Fruit fly (Drosophila melanogaster) whole organism, prepupa: ENCODE measurements around the gene CG15728.
A peak's percentile ranks its signal among the peaks of the same experiment; 100 is the strongest.

Experiments
- Blimp-1 ChIP-seq: fragments of 200-800 bp; sonication (Bioruptor generic); optimal IDR thresholded peaks from 3 replicates; lab custom pipeline; 2017; ENCODE audit warnings: missing biosample characterization, missing genetic modification characterization, mild to moderate bottlenecking, moderate library complexity, missing genetic modification reagents
- CG10631 ChIP-seq: fragments of 200-800 bp; sonication (Bioruptor generic); optimal IDR thresholded peaks from 2 replicates; lab custom pipeline; 2016; ENCODE audit warnings: missing biosample characterization, missing genetic modification characterization
- CG10669 ChIP-seq: fragments of 200-800 bp; sonication (Bioruptor generic); optimal IDR thresholded peaks from 3 replicates; lab custom pipeline; 2018; ENCODE audit warnings: missing biosample characterization, mild to moderate bottlenecking, missing genetic modification characterization, moderate library complexity
- CG11762 ChIP-seq: fragments of 200-800 bp; sonication (Bioruptor generic); optimal IDR thresholded peaks from 3 replicates; lab custom pipeline; 2016; ENCODE audit warnings: missing biosample characterization, missing genetic modification characterization; ENCODE audit not compliant: insufficient read depth
- CG11902 ChIP-seq: fragments of 200-800 bp; sonication (Bioruptor generic); optimal IDR thresholded peaks from 3 replicates; lab custom pipeline; 2016; ENCODE audit warnings: missing biosample characterization, missing genetic modification characterization
- CG15336 ChIP-seq: fragments of 200-800 bp; sonication (Bioruptor generic); IDR thresholded peaks from 2 replicates; pipeline ENCODE4 v1.3.6; 2022; ENCODE audit warnings: missing biosample characterization, missing genetic modification characterization
- CG1621 ChIP-seq: fragments of 200-800 bp; sonication (Bioruptor generic); optimal IDR thresholded peaks from 3 replicates; lab custom pipeline; 2018; ENCODE audit warnings: missing biosample characterization, mild to moderate bottlenecking, missing genetic modification characterization
- CG16779 ChIP-seq: fragments of 200-800 bp; sonication (Bioruptor generic); optimal IDR thresholded peaks from 3 replicates; lab custom pipeline; 2017; ENCODE audit warnings: missing biosample characterization, mild to moderate bottlenecking, missing genetic modification characterization
- CG3032 ChIP-seq: fragments of 200-800 bp; optimal IDR thresholded peaks from 2 replicates; lab custom pipeline; 2019; ENCODE audit warnings: missing biosample characterization, mild to moderate bottlenecking, missing genetic modification characterization, moderate library complexity
- CG32006 ChIP-seq: fragments of 200-800 bp; sonication (Bioruptor generic); optimal IDR thresholded peaks from 3 replicates; lab custom pipeline; 2017; ENCODE audit warnings: missing biosample characterization, mild to moderate bottlenecking, missing genetic modification characterization
- CG34406 ChIP-seq: fragments of 200-800 bp; sonication (Bioruptor generic); optimal IDR thresholded peaks from 3 replicates; lab custom pipeline; 2016; ENCODE audit warnings: missing biosample characterization, missing genetic modification characterization
- CG3919 ChIP-seq: fragments of 200-800 bp; sonication (Bioruptor generic); optimal IDR thresholded peaks from 3 replicates; lab custom pipeline; 2016; ENCODE audit warnings: missing biosample characterization, missing genetic modification characterization
- CG4318 ChIP-seq: fragments of 200-800 bp; sonication (Bioruptor generic); optimal IDR thresholded peaks from 3 replicates; lab custom pipeline; 2017; ENCODE audit warnings: missing biosample characterization, mild to moderate bottlenecking, missing genetic modification characterization
- CG6163 ChIP-seq: fragments of 200-800 bp; sonication (Bioruptor generic); IDR thresholded peaks from 3 replicates; pipeline ENCODE4 v1.3.6; 2022; ENCODE audit warnings: missing biosample characterization, missing genetic modification characterization
- CG6854 ChIP-seq: fragments of 200-800 bp; sonication (Bioruptor generic); optimal IDR thresholded peaks from 2 replicates; lab custom pipeline; 2017; ENCODE audit warnings: missing biosample characterization, mild to moderate bottlenecking, missing genetic modification characterization
- CG7368 ChIP-seq: fragments of 200-800 bp; sonication (Bioruptor generic); optimal IDR thresholded peaks from 3 replicates; lab custom pipeline; 2016; ENCODE audit warnings: missing biosample characterization, missing genetic modification characterization
- CG8119 ChIP-seq: fragments of 200-800 bp; sonication (Bioruptor generic); IDR thresholded peaks from 3 replicates; pipeline ENCODE4 v1.3.6; 2022; ENCODE audit warnings: missing biosample characterization, missing genetic modification characterization
- CG8319 ChIP-seq: fragments of 200-800 bp; sonication (Bioruptor generic); optimal IDR thresholded peaks from 3 replicates; lab custom pipeline; 2016; ENCODE audit warnings: missing biosample characterization, missing genetic modification characterization
- CG8632 ChIP-seq: fragments of 200-800 bp; sonication (Bioruptor generic); optimal IDR thresholded peaks from 3 replicates; lab custom pipeline; 2016; ENCODE audit warnings: missing biosample characterization, missing genetic modification characterization
- CG9139 ChIP-seq: fragments of 200-800 bp; sonication (Bioruptor generic); optimal IDR thresholded peaks from 3 replicates; lab custom pipeline; 2017; ENCODE audit warnings: missing biosample characterization, mild to moderate bottlenecking, missing genetic modification characterization
- Eip75B ChIP-seq: fragments of 200-800 bp; sonication (Bioruptor generic); optimal IDR thresholded peaks from 3 replicates; lab custom pipeline; 2016; ENCODE audit warnings: missing biosample characterization, missing genetic modification characterization
- Eip78C ChIP-seq: fragments of 200-800 bp; sonication (Bioruptor generic); peaks from one replicate; lab custom pipeline; 2016; ENCODE audit warnings: missing biosample characterization, missing genetic modification characterization
- Eip93F ChIP-seq: fragments of 200-800 bp; sonication (Bioruptor generic); optimal IDR thresholded peaks from 2 replicates; lab custom pipeline; 2016; ENCODE audit warnings: missing biosample characterization, mild to moderate bottlenecking, missing genetic modification characterization
- Ets21C ChIP-seq: fragments of 200-800 bp; sonication (Bioruptor generic); optimal IDR thresholded peaks from 3 replicates; lab custom pipeline; 2016; ENCODE audit warnings: missing biosample characterization, missing genetic modification characterization
- Gug ChIP-seq: fragments of 200-800 bp; sonication (Bioruptor generic); IDR thresholded peaks from 2 replicates; pipeline ENCODE4 v1.3.6; 2022; ENCODE audit warnings: missing biosample characterization, missing genetic modification characterization
- Hr38 ChIP-seq: sonication (Bioruptor generic); optimal IDR thresholded peaks from 2 replicates; lab custom pipeline; 2016; ENCODE audit warnings: missing biosample characterization, missing genetic modification characterization
- Hr39 ChIP-seq: fragments of 200-800 bp; sonication (Bioruptor generic); optimal IDR thresholded peaks from 2 replicates; lab custom pipeline; 2016; ENCODE audit warnings: missing biosample characterization, missing genetic modification characterization
- Lpt ChIP-seq: fragments of 200-800 bp; sonication (Bioruptor generic); optimal IDR thresholded peaks from 3 replicates; lab custom pipeline; 2016; ENCODE audit warnings: missing biosample characterization, missing genetic modification characterization
- Met ChIP-seq: fragments of 200-800 bp; sonication (Bioruptor generic); optimal IDR thresholded peaks from 3 replicates; lab custom pipeline; 2016; ENCODE audit warnings: missing biosample characterization, missing genetic modification characterization
- OdsH ChIP-seq: fragments of 200-800 bp; sonication (Bioruptor generic); optimal IDR thresholded peaks from 3 replicates; lab custom pipeline; 2016; ENCODE audit warnings: missing biosample characterization, missing genetic modification characterization
- Smox ChIP-seq: fragments of 200-800 bp; sonication (Bioruptor generic); optimal IDR thresholded peaks from 3 replicates; lab custom pipeline; 2016; ENCODE audit warnings: missing biosample characterization, missing genetic modification characterization
- Sox102F ChIP-seq: fragments of 200-800 bp; sonication (Bioruptor generic); optimal IDR thresholded peaks from 2 replicates; lab custom pipeline; 2016; ENCODE audit warnings: missing biosample characterization, mild to moderate bottlenecking, missing genetic modification characterization
- Sox15 ChIP-seq: fragments of 200-800 bp; sonication (Bioruptor generic); optimal IDR thresholded peaks from 3 replicates; lab custom pipeline; 2016; ENCODE audit warnings: missing biosample characterization, missing genetic modification characterization
- acj6 ChIP-seq: fragments of 200-800 bp; sonication (Bioruptor generic); optimal IDR thresholded peaks from 3 replicates; lab custom pipeline; 2016; ENCODE audit warnings: missing biosample characterization, missing genetic modification characterization
- cyc ChIP-seq: fragments of 200-800 bp; sonication (Bioruptor generic); optimal IDR thresholded peaks from 3 replicates; lab custom pipeline; 2016; ENCODE audit warnings: missing biosample characterization, missing genetic modification characterization
- dsx ChIP-seq: fragments of 200-800 bp; optimal IDR thresholded peaks from 3 replicates; lab custom pipeline; 2019; ENCODE audit warnings: missing biosample characterization, mild to moderate bottlenecking, missing genetic modification characterization, moderate library complexity; ENCODE audit not compliant: poor library complexity, severe bottlenecking
- eg ChIP-seq: fragments of 200-800 bp; sonication (Bioruptor generic); IDR thresholded peaks from 3 replicates; pipeline ENCODE4 v1.3.6; 2022; ENCODE audit warnings: missing biosample characterization, missing genetic modification characterization
- esn ChIP-seq: fragments of 200-800 bp; sonication (Bioruptor generic); optimal IDR thresholded peaks from 2 replicates; lab custom pipeline; 2016; ENCODE audit warnings: missing biosample characterization, mild to moderate bottlenecking, missing genetic modification characterization, moderate library complexity
- fd59A ChIP-seq: fragments of 200-800 bp; sonication (Bioruptor generic); optimal IDR thresholded peaks from 2 replicates; lab custom pipeline; 2017; ENCODE audit warnings: missing biosample characterization, mild to moderate bottlenecking, missing genetic modification characterization, missing genetic modification reagents
- fd85E ChIP-seq: fragments of 200-800 bp; sonication (Bioruptor generic); optimal IDR thresholded peaks from 3 replicates; lab custom pipeline; 2016; ENCODE audit warnings: missing biosample characterization, missing genetic modification characterization
- fkh ChIP-seq: fragments of 200-800 bp; sonication (Bioruptor generic); optimal IDR thresholded peaks from 3 replicates; lab custom pipeline; 2017; ENCODE audit warnings: missing biosample characterization, mild to moderate bottlenecking, missing genetic modification characterization, moderate library complexity
- lz ChIP-seq: fragments of 200-800 bp; sonication (Bioruptor generic); optimal IDR thresholded peaks from 3 replicates; lab custom pipeline; 2016; ENCODE audit warnings: missing biosample characterization, missing genetic modification characterization
- pdm3 ChIP-seq: fragments of 200-800 bp; sonication (Bioruptor generic); optimal IDR thresholded peaks from 3 replicates; lab custom pipeline; 2016; ENCODE audit warnings: missing biosample characterization, missing genetic modification characterization
- salr ChIP-seq, 2 experiments: fragments of 200-800 bp; sonication (Bioruptor generic); optimal IDR thresholded peaks; 3 replicates each; lab custom pipeline; 2016 to 2018; ENCODE audit warnings: missing biosample characterization in 2 of 2, missing genetic modification characterization in 2 of 2, mild to moderate bottlenecking in 1 of 2
- spab ChIP-seq: fragments of 200-800 bp; sonication (Bioruptor generic); optimal IDR thresholded peaks from 2 replicates; lab custom pipeline; 2017; ENCODE audit warnings: missing biosample characterization, mild to moderate bottlenecking, missing genetic modification characterization, missing genetic modification reagents
- ss ChIP-seq, 2 experiments: fragments of 200-800 bp; sonication (Bioruptor generic); optimal IDR thresholded peaks; 2 replicates in 1 of 2; 3 replicates in 1 of 2; lab custom pipeline; 2017 to 2018; ENCODE audit warnings: mild to moderate bottlenecking in 2 of 2, missing biosample characterization in 2 of 2, missing genetic modification characterization in 2 of 2, moderate library complexity in 1 of 2
- topi ChIP-seq: fragments of 200-800 bp; sonication (Bioruptor generic); optimal IDR thresholded peaks from 3 replicates; lab custom pipeline; 2016; ENCODE audit warnings: missing biosample characterization, missing genetic modification characterization
- vri ChIP-seq: fragments of 200-800 bp; sonication (Bioruptor generic); optimal IDR thresholded peaks from 3 replicates; lab custom pipeline; 2016; ENCODE audit warnings: missing biosample characterization, mild to moderate bottlenecking, missing genetic modification characterization

The CG15728 gene

DNA sequence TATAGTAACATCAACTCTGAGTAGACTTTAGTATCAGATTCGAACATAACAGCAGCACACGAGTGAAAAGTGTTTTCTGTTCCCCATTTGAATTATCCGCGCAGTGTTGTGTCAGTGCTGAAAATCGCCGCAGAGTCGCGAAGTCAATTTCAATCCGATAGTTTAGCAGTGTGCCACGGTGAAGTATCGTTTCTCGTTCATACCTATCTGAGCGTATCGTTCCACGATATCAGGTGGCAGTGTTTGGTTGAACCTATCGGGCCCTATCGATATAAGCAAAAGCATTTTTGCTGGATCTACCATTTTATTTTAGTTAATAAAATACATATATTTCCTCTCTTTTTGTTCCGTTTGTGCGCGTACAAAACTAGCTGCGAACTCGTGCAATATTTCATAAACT is 29.5 kb downstream of the CG15728 start, which contains the start of gene CkIalpha (continued):
- TF ChIP-seq fkh (GFP tag; lab: Kevin White, UChicago) (no peak), eg (no peak), spab (GFP tag; lab: Kevin White, UChicago) (no peak), Hr38 (GFP tag; lab: Kevin White, UChicago) (no peak), Eip75B (GFP tag; lab: Kevin White, UChicago) (no peak), Sox102F (GFP tag; lab: Kevin White, UChicago) (no peak), Hr39 (GFP tag; lab: Kevin White, UChicago) (peak; percentile 50), CG6163 (no peak), CG1621 (tag; lab: Kevin White, UChicago) (no peak), CG11762 (GFP tag; lab: Kevin White, UChicago) (no peak), Met (peak; percentile 36), Smox (GFP tag; lab: Kevin White, UChicago) (no peak), CG7368 (no peak), CG34406 (GFP tag; lab: Kevin White, UChicago) (no peak), fd59A (no peak), acj6 (GFP tag; lab: Kevin White, UChicago) (peak; percentile 17), CG10669 (GFP tag; lab: Kevin White, UChicago) (no peak), salr (GFP tag; optimal IDR thresholded peaks at IDR 0.05; lab: Kevin White, UChicago) (no peak), Blimp-1 (GFP tag; lab: Kevin White, UChicago) (no peak), CG8319 (GFP tag; lab: Kevin White, UChicago) (no peak), CG3032 (tag; lab: Kevin White, UChicago) (no peak), CG32006 (no peak), CG16779 (tag; lab: Kevin White, UChicago) (no peak), CG9139 (GFP tag; lab: Kevin White, UChicago) (no peak), CG11902 (GFP tag; lab: Kevin White, UChicago) (peak; percentile 29), Eip93F (GFP tag; lab: Kevin White, UChicago) (peak; percentile 18), CG6854 (GFP tag; lab: Kevin White, UChicago) (no peak), lz (GFP tag; lab: Kevin White, UChicago) (peak; percentile 58), esn (GFP tag; lab: Kevin White, UChicago) (peak; percentile 15), pdm3 (GFP tag; lab: Kevin White, UChicago) (no peak), CG3919 (peak; percentile 51), cyc (peak; percentile 48), dsx (GFP tag; lab: Kevin White, UChicago) (no peak), fd85E (no peak), Sox15 (GFP tag; lab: Kevin White, UChicago) (no peak), Ets21C (GFP tag; lab: Kevin White, UChicago) (peak; percentile 25), Eip78C (peak; percentile 53), OdsH (no peak), CG8119 (GFP tag; lab: Robert Waterston, UW) (no peak)

DNA sequence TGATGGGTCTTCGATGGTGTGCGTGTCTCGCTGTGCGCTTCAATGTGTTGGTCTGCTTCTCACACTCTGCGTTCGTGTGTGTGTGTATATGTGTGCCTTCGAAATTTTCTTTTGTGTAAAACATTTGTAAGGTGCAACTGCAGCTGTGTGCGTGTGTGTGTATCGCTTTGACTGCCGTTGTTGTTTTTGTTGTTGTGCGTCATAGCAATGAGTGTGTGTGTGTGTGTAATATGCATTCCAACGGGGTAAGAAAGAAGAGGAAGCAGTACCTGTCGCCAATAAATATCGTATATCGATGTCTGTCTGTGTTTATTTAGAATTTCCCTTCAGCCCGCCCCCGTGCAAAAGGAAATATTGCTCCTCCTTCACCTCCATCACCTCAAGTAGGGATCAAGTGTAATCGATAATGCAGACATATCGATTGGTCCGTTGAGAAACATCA is 30.2 kb downstream of the CG15728 start:
- TF ChIP-seq CG6854 (GFP tag; lab: Kevin White, UChicago) = peak; percentile 47
- TF ChIP-seq dsx (GFP tag; lab: Kevin White, UChicago) = peak; percentile 31
- TF ChIP-seq pdm3 (GFP tag; lab: Kevin White, UChicago) = no peak
- no peak for TF ChIP-seq CG7368
- TF ChIP-seq acj6 (GFP tag; lab: Kevin White, UChicago) = no peak
- TF ChIP-seq ss (GFP tag; optimal IDR thresholded peaks at IDR 0.05; lab: Kevin White, UChicago) = peak; percentile 56 to 62
- TF ChIP-seq cyc = no peak
- no peak for TF ChIP-seq CG15336
- TF ChIP-seq Ets21C (GFP tag; lab: Kevin White, UChicago) = no peak
- TF ChIP-seq fd85E = peak; percentile 53
- TF ChIP-seq eg = 0 out of 3 replicates have a peak, but pooled peaks have one; percentile 13
- no peak for TF ChIP-seq CG8632
- peak; percentile 30 for TF ChIP-seq esn (GFP tag; lab: Kevin White, UChicago)
- no peak for TF ChIP-seq CG10631 (GFP tag; lab: Kevin White, UChicago)
- no peak for TF ChIP-seq Sox15 (GFP tag; lab: Kevin White, UChicago)
- peak; percentile 78 for TF ChIP-seq CG1621 (tag; lab: Kevin White, UChicago)
- no peak for TF ChIP-seq Met
- peak; percentile 34; the same call in 1 of the 3 replicates for TF ChIP-seq CG6163
- peak; percentile 41 for TF ChIP-seq Sox102F (GFP tag; lab: Kevin White, UChicago)
- TF ChIP-seq vri (GFP tag; lab: Kevin White, UChicago) = peak; percentile 35
- no peak for TF ChIP-seq salr (GFP tag; optimal IDR thresholded peaks at IDR 0.05; lab: Kevin White, UChicago)
- TF ChIP-seq Lpt (GFP tag; lab: Kevin White, UChicago) = peak; percentile 23
- peak; percentile 62 for TF ChIP-seq fkh (GFP tag; lab: Kevin White, UChicago)
- TF ChIP-seq topi = no peak
- TF ChIP-seq CG4318 (GFP tag; lab: Kevin White, UChicago) = no peak
- no peak for TF ChIP-seq Gug (GFP tag; lab: Robert Waterston, UW)
- no peak for TF ChIP-seq CG34406 (GFP tag; lab: Kevin White, UChicago)
- peak; percentile 26 for TF ChIP-seq Eip75B (GFP tag; lab: Kevin White, UChicago)
- TF ChIP-seq CG8119 (GFP tag; lab: Robert Waterston, UW) = no peak
